Worm (Caenorhabditis elegans): Measurements from ENCODE around the gene srh-2.

srh-2 gene

DNA sequence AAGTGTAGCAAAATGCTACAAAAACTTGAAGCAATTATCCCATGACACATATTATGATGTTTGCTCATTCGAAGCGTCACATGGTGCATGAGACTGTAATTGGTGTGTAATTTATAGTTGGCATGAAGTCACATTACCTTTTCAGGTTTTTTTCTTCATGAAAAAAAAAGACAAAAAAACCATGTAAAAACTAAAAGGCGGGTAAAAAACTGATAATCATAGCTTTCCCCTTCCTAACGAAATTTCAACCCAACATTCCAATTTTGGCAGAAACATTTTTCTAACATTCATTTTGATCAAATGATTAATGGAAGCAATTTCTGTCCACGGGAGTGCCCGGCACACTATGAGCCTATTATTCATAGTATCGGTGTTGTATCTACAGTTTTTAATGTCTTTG, 19.9 kb downstream of the srh-2 start, which contains the start of gene sri-4:
Gene sri-4 (plus strand): TSS at position 301 of the 400 bp plus-strand sequence.
- TF ChIP-seq pqm-1 (tag; optimal IDR thresholded peaks at IDR 0.05) (no peak), fkh-10 (GFP tag; optimal IDR thresholded peaks at IDR 0.05) (no peak), T23F11.4 (GFP tag; optimal IDR thresholded peaks at IDR 0.05) (no peak), unc-3 (GFP tag; conservative IDR thresholded peaks at IDR 0.05) (no peak), unc-3 (tag; optimal IDR thresholded peaks at IDR 0.05) (no peak), gmeb-2 (tag; optimal IDR thresholded peaks at IDR 0.05) (no peak), ttx-3 (tag; optimal IDR thresholded peaks at IDR 0.05) (no peak), ceh-45 (GFP tag; IDR thresholded peaks at IDR 0.05) (no peak), tbx-2 (tag; optimal IDR thresholded peaks at IDR 0.05) (no peak), pha-2 (tag; optimal IDR thresholded peaks at IDR 0.05) (no peak), ceh-6 (GFP tag; optimal IDR thresholded peaks at IDR 0.05) (no peak), lin-11 (tag; optimal IDR thresholded peaks at IDR 0.05) (no peak), lim-6 (tag; optimal IDR thresholded peaks at IDR 0.05) (no peak), che-1 (tag; optimal IDR thresholded peaks at IDR 0.05) (no peak), pha-4 (tag; optimal IDR thresholded peaks at IDR 0.05) (no peak), K09A11.1 (tag; optimal IDR thresholded peaks at IDR 0.05; ENCODE audit: insufficient read depth) (no peak), unc-42 (tag; optimal IDR thresholded peaks at IDR 0.05) (no peak)

DNA sequence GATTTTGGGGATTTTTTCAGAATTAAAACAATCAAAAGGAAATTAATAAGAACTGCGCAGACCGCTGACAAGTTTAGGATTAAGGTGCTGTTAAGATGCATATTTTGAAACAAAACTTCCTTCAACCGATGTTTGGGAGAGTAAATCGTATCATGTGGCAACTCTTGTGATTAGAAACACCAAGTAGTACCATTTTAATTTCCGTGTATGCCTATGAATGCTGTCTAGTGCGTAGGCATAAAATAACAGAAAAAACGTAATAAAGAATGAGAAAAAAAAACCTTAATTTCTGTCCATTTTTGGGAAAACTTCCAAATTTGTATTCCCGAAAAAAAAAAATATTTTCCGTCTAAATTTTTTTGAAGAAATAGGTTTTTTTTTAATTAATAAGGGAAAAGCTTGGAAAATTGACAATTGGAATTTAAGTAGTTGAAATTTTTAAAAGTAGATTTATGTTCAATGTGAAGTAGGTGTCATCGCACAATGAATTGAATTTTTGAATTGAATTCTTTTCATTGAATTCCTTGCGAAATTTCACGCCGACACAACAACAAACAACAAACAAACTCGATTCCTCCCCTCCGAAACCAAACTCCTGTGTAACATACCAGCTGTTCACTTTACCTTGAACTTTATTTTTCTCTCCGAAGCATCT, 24.7 kb downstream of the srh-2 start, which contains the start of the genes str-262 and srp-1:
Gene str-262 (minus strand): TSS at position 101 of the 655 bp plus-strand sequence.
Gene srp-1 (plus strand): TSS at position 605 of the 655 bp plus-strand sequence.
- TF ChIP-seq hlh-13 (GFP tag; optimal IDR thresholded peaks at IDR 0.05), result no peak
- TF ChIP-seq madf-2 (tag; optimal IDR thresholded peaks at IDR 0.05), result no peak
- TF ChIP-seq lin-11 (tag; optimal IDR thresholded peaks at IDR 0.05), result no peak
- no peak for TF ChIP-seq C38D4.7 (GFP tag; optimal IDR thresholded peaks at IDR 0.05)
- no peak for TF ChIP-seq ceh-24 (tag; optimal IDR thresholded peaks at IDR 0.05)
- TF ChIP-seq ceh-19 (GFP tag; optimal IDR thresholded peaks at IDR 0.05), result no peak

DNA sequence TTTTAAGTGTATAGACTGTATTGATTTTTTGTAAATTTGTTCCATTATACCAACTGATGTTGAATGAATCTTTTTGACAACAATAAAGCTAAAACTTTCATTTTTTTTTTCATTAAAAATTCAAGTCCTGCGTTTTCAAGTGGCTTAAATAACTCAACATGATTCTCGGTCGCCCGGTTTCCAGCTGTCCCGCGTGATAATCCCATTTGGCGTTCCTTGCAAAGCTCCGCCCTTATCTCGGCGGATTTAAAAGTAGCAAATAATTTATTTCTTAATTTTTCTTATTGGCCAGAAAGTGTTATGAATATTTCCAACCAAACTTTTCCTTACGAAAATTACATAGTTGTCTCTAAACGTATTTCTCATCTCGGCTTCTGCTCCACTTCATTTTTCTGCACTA, 28.1 kb downstream of the srh-2 start, which contains the start of gene str-20:
Gene str-20 (plus strand): TSS at position 301 of the 400 bp plus-strand sequence.
- TF ChIP-seq fkh-10 (GFP tag; optimal IDR thresholded peaks at IDR 0.05), result no peak
- no peak for TF ChIP-seq C38D4.7 (GFP tag; optimal IDR thresholded peaks at IDR 0.05)
- TF ChIP-seq ceh-9 (tag; optimal IDR thresholded peaks at IDR 0.05), result no peak
- no peak for TF ChIP-seq ztf-16 (tag; optimal IDR thresholded peaks at IDR 0.05)
- TF ChIP-seq lin-11 (tag; optimal IDR thresholded peaks at IDR 0.05), result no peak
- no peak for TF ChIP-seq dmd-4 (tag; optimal IDR thresholded peaks at IDR 0.05; ENCODE audit: borderline replicate concordance)
- TF ChIP-seq ceh-24 (tag; optimal IDR thresholded peaks at IDR 0.05), result no peak
- TF ChIP-seq mec-3 (tag; optimal IDR thresholded peaks at IDR 0.05; ENCODE audit: borderline replicate concordance), result no peak
- TF ChIP-seq pha-2 (tag; optimal IDR thresholded peaks at IDR 0.05), result no peak
- no peak for TF ChIP-seq ahr-1 (tag; optimal IDR thresholded peaks at IDR 0.05)
- no peak for TF ChIP-seq Y22D7AL.16 (tag; optimal IDR thresholded peaks at IDR 0.05)
- TF ChIP-seq odd-2 (tag; optimal IDR thresholded peaks at IDR 0.05), result no peak
- no peak for TF ChIP-seq T23F11.4 (GFP tag; optimal IDR thresholded peaks at IDR 0.05)
- TF ChIP-seq che-1 (tag; optimal IDR thresholded peaks at IDR 0.05), result no peak
- no peak for TF ChIP-seq nhr-11 (tag; optimal IDR thresholded peaks at IDR 0.05)
- no peak for TF ChIP-seq ceh-18 (tag; optimal IDR thresholded peaks at IDR 0.05)
- TF ChIP-seq dve-1 (tag; optimal IDR thresholded peaks at IDR 0.05), result no peak
- TF ChIP-seq rnt-1 (tag; optimal IDR thresholded peaks at IDR 0.05), result no peak
- TF ChIP-seq sox-2 (GFP tag; IDR thresholded peaks at IDR 0.05), result no peak
- TF ChIP-seq K02D7.2 (tag; optimal IDR thresholded peaks at IDR 0.05), result no peak

DNA sequence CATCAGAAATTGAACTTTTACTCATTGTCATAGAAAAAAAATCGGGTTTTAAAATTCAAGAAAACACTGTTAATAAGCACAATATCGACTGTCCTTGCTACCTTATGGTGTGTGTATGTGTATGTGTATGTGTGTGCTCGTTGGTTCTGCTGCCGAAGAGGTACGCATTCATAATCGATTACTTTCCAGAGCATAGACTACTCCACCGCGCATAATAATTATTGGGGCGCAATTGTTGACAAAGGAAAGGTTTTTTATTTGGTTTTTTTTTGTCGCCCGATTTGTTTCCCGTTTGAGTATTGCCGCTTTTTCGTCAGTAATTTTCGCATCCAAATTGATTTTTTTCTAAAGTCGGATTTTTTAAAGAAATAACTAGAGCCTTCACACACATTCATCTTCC, 33.1 kb downstream of the srh-2 start, which contains the start of gene C05E4.15:
Gene C05E4.15 (minus strand): TSS at position 101 of the 400 bp plus-strand sequence.
- no peak for TF ChIP-seq ceh-9 (tag; optimal IDR thresholded peaks at IDR 0.05)
- TF ChIP-seq unc-86 (tag; optimal IDR thresholded peaks at IDR 0.05), result no peak
- no peak for TF ChIP-seq unc-3 (GFP tag; conservative IDR thresholded peaks at IDR 0.05)
- no peak for TF ChIP-seq unc-3 (tag; optimal IDR thresholded peaks at IDR 0.05)
- TF ChIP-seq fax-1 (tag; optimal IDR thresholded peaks at IDR 0.05), result no peak
- no peak for TF ChIP-seq sdc-2 (tag; optimal IDR thresholded peaks at IDR 0.05)
- TF ChIP-seq ceh-48 (tag; optimal IDR thresholded peaks at IDR 0.05), result no peak
- no peak for TF ChIP-seq ceh-22 (tag; optimal IDR thresholded peaks at IDR 0.05)
- no peak for TF ChIP-seq ceh-31 (tag; optimal IDR thresholded peaks at IDR 0.05)

Data from whole organism, late embryonic.